Fruit fly (Drosophila melanogaster): ENCODE measurements around the gene CG15599.

CG15599 gene

dm6 chrX:15671026-15671563, 17.6 kb downstream of the CG15599 start, which contains the start of gene CG15646 (continued):
- TF ChIP-seq br (GFP tag; optimal IDR thresholded peaks at IDR 0.05) (peak; percentile 9), ey (GFP tag; optimal IDR thresholded peaks at IDR 0.05) (peak; percentile 28), Hnf4 (GFP tag; optimal IDR thresholded peaks at IDR 0.05) (peak; percentile 34), HLH106 (tag; optimal IDR thresholded peaks at IDR 0.05) (peak; percentile 91), Myc (optimal IDR thresholded peaks at IDR 0.05) (no peak), woc (GFP tag; optimal IDR thresholded peaks at IDR 0.05) (peak; percentile 30), Vsx2 (GFP tag; optimal IDR thresholded peaks at IDR 0.05; ENCODE audit: partially characterized antibody) (no peak), OdsH (GFP tag; optimal IDR thresholded peaks at IDR 0.05) (peak; percentile 79), jim (GFP tag; optimal IDR thresholded peaks at IDR 0.05) (no peak), Dif (GFP tag; optimal IDR thresholded peaks at IDR 0.05; ENCODE audit: partially characterized antibody) (no peak), h (GFP tag; optimal IDR thresholded peaks at IDR 0.05) (peak; percentile 75)

dm6 chrX:15662285-15662684, 26.4 kb downstream of the CG15599 start, which contains the start of gene CG8119:
TSS of gene CG8119 (plus strand) at chrX:15662585.
- no peak for TF ChIP-seq CrebA (GFP tag; optimal IDR thresholded peaks at IDR 0.05; ENCODE audit: borderline replicate concordance)
- no peak for TF ChIP-seq Sp1 (GFP tag; optimal IDR thresholded peaks at IDR 0.05)
- no peak for TF ChIP-seq h (GFP tag; optimal IDR thresholded peaks at IDR 0.05)
- TF ChIP-seq CG32264 (GFP tag; optimal IDR thresholded peaks at IDR 0.05): no peak
- no peak for TF ChIP-seq Hr78 (GFP tag; optimal IDR thresholded peaks at IDR 0.05)
- no peak for TF ChIP-seq pan (optimal IDR thresholded peaks at IDR 0.05)
- TF ChIP-seq Vsx2 (GFP tag; optimal IDR thresholded peaks at IDR 0.05; ENCODE audit: partially characterized antibody): no peak
- TF ChIP-seq psq (GFP tag; optimal IDR thresholded peaks at IDR 0.05): no peak
- TF ChIP-seq Myc (optimal IDR thresholded peaks at IDR 0.05): no peak
- no peak for TF ChIP-seq jim (GFP tag; optimal IDR thresholded peaks at IDR 0.05)
- TF ChIP-seq Dfd (GFP tag; optimal IDR thresholded peaks at IDR 0.05): no peak
- TF ChIP-seq ey (GFP tag; optimal IDR thresholded peaks at IDR 0.05): no peak
- TF ChIP-seq Hnf4 (GFP tag; optimal IDR thresholded peaks at IDR 0.05): no peak
- TF ChIP-seq tai (GFP tag; optimal IDR thresholded peaks at IDR 0.05): no peak
- TF ChIP-seq GATAd (GFP tag; optimal IDR thresholded peaks at IDR 0.05): no peak
- TF ChIP-seq rgr (GFP tag; optimal IDR thresholded peaks at IDR 0.05): no peak
- TF ChIP-seq dmrt93B (GFP tag; optimal IDR thresholded peaks at IDR 0.05): no peak
- TF ChIP-seq sv (GFP tag; optimal IDR thresholded peaks at IDR 0.05): no peak
- TF ChIP-seq Dif (GFP tag; optimal IDR thresholded peaks at IDR 0.05; ENCODE audit: partially characterized antibody): no peak

dm6 chrX:15653364-15653809, 35.3 kb downstream of the CG15599 start:
- TF ChIP-seq CG9705 (GFP tag; optimal IDR thresholded peaks at IDR 0.05): no peak
- TF ChIP-seq CrebA (GFP tag; optimal IDR thresholded peaks at IDR 0.05; ENCODE audit: borderline replicate concordance): no peak
- no peak for TF ChIP-seq N (GFP tag; optimal IDR thresholded peaks at IDR 0.05)
- TF ChIP-seq sage (GFP tag; optimal IDR thresholded peaks at IDR 0.05): no peak
- peak; percentile 4 for TF ChIP-seq Hnf4 (GFP tag; optimal IDR thresholded peaks at IDR 0.05)
- TF ChIP-seq Sp1 (GFP tag; optimal IDR thresholded peaks at IDR 0.05): no peak
- no peak for TF ChIP-seq Rel (GFP tag; optimal IDR thresholded peaks at IDR 0.05)
- TF ChIP-seq Rel (tag; optimal IDR thresholded peaks at IDR 0.05): no peak
- TF ChIP-seq brk (GFP tag; optimal IDR thresholded peaks at IDR 0.05): no peak
- no peak for TF ChIP-seq jim (GFP tag; optimal IDR thresholded peaks at IDR 0.05)
- no peak for TF ChIP-seq ey (GFP tag; optimal IDR thresholded peaks at IDR 0.05)
- TF ChIP-seq CG32264 (GFP tag; optimal IDR thresholded peaks at IDR 0.05): no peak
- TF ChIP-seq h (GFP tag; optimal IDR thresholded peaks at IDR 0.05): peak; percentile 17
- TF ChIP-seq Mio (GFP tag; optimal IDR thresholded peaks at IDR 0.05): no peak
- no peak for TF ChIP-seq usp (GFP tag; optimal IDR thresholded peaks at IDR 0.05)
- peak; percentile 80 for TF ChIP-seq Vsx2 (GFP tag; optimal IDR thresholded peaks at IDR 0.05; ENCODE audit: partially characterized antibody)
- TF ChIP-seq pan (optimal IDR thresholded peaks at IDR 0.05): no peak
- no peak for TF ChIP-seq br (GFP tag; optimal IDR thresholded peaks at IDR 0.05)
- TF ChIP-seq Myc (optimal IDR thresholded peaks at IDR 0.05): peak; percentile 68
- no peak for TF ChIP-seq Dif (GFP tag; optimal IDR thresholded peaks at IDR 0.05; ENCODE audit: partially characterized antibody)
- no peak for TF ChIP-seq woc (GFP tag; optimal IDR thresholded peaks at IDR 0.05)
- no peak for TF ChIP-seq rgr (GFP tag; optimal IDR thresholded peaks at IDR 0.05)
- peak in 1 of 2 experiments; percentile 28 for TF ChIP-seq foxo (GFP tag; optimal IDR thresholded peaks at IDR 0.05)
- TF ChIP-seq sv (GFP tag; optimal IDR thresholded peaks at IDR 0.05): no peak
- TF ChIP-seq dmrt93B (GFP tag; optimal IDR thresholded peaks at IDR 0.05): no peak

dm6 chrX:15651559-15651958, 37.1 kb downstream of the CG15599 start:
- TF ChIP-seq h (GFP tag; optimal IDR thresholded peaks at IDR 0.05) (no peak), br (GFP tag; optimal IDR thresholded peaks at IDR 0.05) (no peak), Vsx2 (GFP tag; optimal IDR thresholded peaks at IDR 0.05; ENCODE audit: partially characterized antibody) (no peak), psq (GFP tag; optimal IDR thresholded peaks at IDR 0.05) (no peak), dl (GFP tag; optimal IDR thresholded peaks at IDR 0.05; ENCODE audit: insufficient read depth in 1 of 2, partially characterized antibody in 2 of 2) (no peak), Dif (GFP tag; optimal IDR thresholded peaks at IDR 0.05; ENCODE audit: partially characterized antibody) (no peak), lola (GFP tag; optimal IDR thresholded peaks at IDR 0.05) (no peak), dmrt93B (GFP tag; optimal IDR thresholded peaks at IDR 0.05) (no peak), foxo (GFP tag; optimal IDR thresholded peaks at IDR 0.05) (no peak), CrebA (GFP tag; optimal IDR thresholded peaks at IDR 0.05; ENCODE audit: borderline replicate concordance) (no peak), Myc (optimal IDR thresholded peaks at IDR 0.05) (no peak), fru (GFP tag; optimal IDR thresholded peaks at IDR 0.05) (no peak), Jra (GFP tag; optimal IDR thresholded peaks at IDR 0.05) (no peak), OdsH (GFP tag; optimal IDR thresholded peaks at IDR 0.05) (no peak), Hr83 (GFP tag; optimal IDR thresholded peaks at IDR 0.05; ENCODE audit: poor library complexity, severe bottlenecking) (no peak), Hnf4 (GFP tag; optimal IDR thresholded peaks at IDR 0.05) (no peak), N (GFP tag; optimal IDR thresholded peaks at IDR 0.05) (no peak), woc (GFP tag; optimal IDR thresholded peaks at IDR 0.05) (no peak), Mio (GFP tag; optimal IDR thresholded peaks at IDR 0.05) (no peak), rgr (GFP tag; optimal IDR thresholded peaks at IDR 0.05) (no peak)
